Worm (Caenorhabditis elegans) whole organism, L4 larva: ENCODE measurements around the gene lmd-5.
A peak's percentile ranks its signal among the peaks of the same experiment; 100 is the strongest.

Experiments used
- D1046.2 ChIP-seq: fragments of 200-800 bp; sonication (Bioruptor generic); IDR thresholded peaks from 2 replicates; pipeline ENCODE4 v1.3.6; 2022; ENCODE audit warnings: missing genetic modification characterization, missing compliant biosample characterization
- F49E8.2 ChIP-seq: sonication (generic microtip); optimal IDR thresholded peaks from 2 replicates; lab custom pipeline; 2016; ENCODE audit warnings: missing compliant biosample characterization, mild to moderate bottlenecking, missing genetic modification characterization, borderline replicate concordance
- T20F7.1 ChIP-seq: fragments of 200-800 bp; sonication (Bioruptor generic); optimal IDR thresholded peaks from 2 replicates; lab custom pipeline; 2018; ENCODE audit warnings: mild to moderate bottlenecking, missing genetic modification characterization, missing compliant biosample characterization
- Y105C5A.15 ChIP-seq: fragments of 200-800 bp; sonication (Bioruptor generic); IDR thresholded peaks from 2 replicates; pipeline ENCODE4 v1.3.6; 2022; ENCODE audit warnings: missing genetic modification characterization, missing compliant biosample characterization
- Y48G9A.11 ChIP-seq: fragments of 200-800 bp; sonication (Bioruptor generic); IDR thresholded peaks from 2 replicates; pipeline ENCODE4 v1.3.6; 2022; ENCODE audit warnings: missing genetic modification reagents, missing genetic modification characterization, missing compliant biosample characterization
- Y5F2A.4 ChIP-seq: fragments of 200-800 bp; sonication (Bioruptor generic); optimal IDR thresholded peaks from 2 replicates; lab custom pipeline; 2018; ENCODE audit warnings: mild to moderate bottlenecking, missing genetic modification characterization, missing compliant biosample characterization
- Y75B8A.6 ChIP-seq: fragments of 200-800 bp; sonication (Bioruptor generic); IDR thresholded peaks from 2 replicates; pipeline ENCODE4 v1.3.6; 2022; ENCODE audit warnings: missing genetic modification reagents, missing genetic modification characterization, missing compliant biosample characterization
- aha-1 ChIP-seq: fragments of 150-350 bp; peaks from one replicate; lab custom pipeline; 2014; ENCODE audit warnings: missing biosample characterization, missing genetic modification characterization
- aly-2 ChIP-seq: sonication (generic microtip); optimal IDR thresholded peaks from 2 replicates; lab custom pipeline; 2018; ENCODE audit warnings: missing biosample characterization, missing genetic modification characterization
- ama-1 ChIP-seq: fragments of 150-350 bp; optimal IDR thresholded peaks from 2 replicates; lab custom pipeline; 2014; ENCODE audit warnings: inconsistent platforms, mixed read lengths
- ceh-28 ChIP-seq: fragments of 150-350 bp; optimal IDR thresholded peaks from 2 replicates; lab custom pipeline; 2014; ENCODE audit warnings: missing biosample characterization, missing genetic modification reagents, missing genetic modification characterization
- ceh-44 ChIP-seq: fragments of 200-800 bp; sonication (Bioruptor generic); IDR thresholded peaks from 2 replicates; pipeline ENCODE4 v1.3.6; 2022; ENCODE audit warnings: missing genetic modification reagents, missing genetic modification characterization, missing compliant biosample characterization
- ceh-62 ChIP-seq: sonication (generic microtip); optimal IDR thresholded peaks from 2 replicates; lab custom pipeline; 2017; ENCODE audit warnings: missing biosample characterization, missing genetic modification characterization
- ceh-82 ChIP-seq: sonication (generic microtip); optimal IDR thresholded peaks from 2 replicates; lab custom pipeline; 2017; ENCODE audit warnings: missing biosample characterization, missing genetic modification characterization
- ctbp-1 ChIP-seq: fragments of 200-800 bp; sonication (Bioruptor generic); IDR thresholded peaks from 2 replicates; pipeline ENCODE4 v1.3.6; 2022; ENCODE audit warnings: missing genetic modification reagents, missing genetic modification characterization, missing compliant biosample characterization
- daf-12 ChIP-seq: fragments of 150-350 bp; optimal IDR thresholded peaks from 2 replicates; lab custom pipeline; 2014; ENCODE audit warnings: missing biosample characterization, missing genetic modification reagents, missing genetic modification characterization
- daf-16 ChIP-seq, 3 experiments: sonication (generic microtip); optimal IDR thresholded peaks; 2 replicates each; lab custom pipeline; 2016 to 2017; ENCODE audit warnings: missing genetic modification characterization in 3 of 3, missing genetic modification reagents in 3 of 3, mild to moderate bottlenecking in 2 of 3, missing compliant biosample characterization in 2 of 3, missing biosample characterization in 1 of 3, moderate library complexity in 1 of 3
- dmd-6 ChIP-seq: fragments of 200-800 bp; sonication (Bioruptor generic); IDR thresholded peaks from 2 replicates; pipeline ENCODE4 v1.3.6; 2022; ENCODE audit warnings: missing genetic modification reagents, missing genetic modification characterization, missing compliant biosample characterization
- dpl-1 ChIP-seq: fragments of 150-350 bp; optimal IDR thresholded peaks from 2 replicates; lab custom pipeline; 2014; ENCODE audit warnings: missing biosample characterization, missing genetic modification reagents, missing genetic modification characterization
- duxl-1 ChIP-seq: sonication (generic microtip); optimal IDR thresholded peaks from 2 replicates; lab custom pipeline; 2016; ENCODE audit warnings: mild to moderate bottlenecking, missing genetic modification characterization, moderate library complexity, missing compliant biosample characterization; ENCODE audit not compliant: poor library complexity
- dve-1 ChIP-seq: sonication (generic microtip); optimal IDR thresholded peaks from 2 replicates; lab custom pipeline; 2017; ENCODE audit warnings: antibody characterized with exemption, mild to moderate bottlenecking, missing genetic modification characterization, missing compliant biosample characterization; ENCODE audit not compliant: insufficient read depth
- hlh-11 ChIP-seq: fragments of 200-800 bp; sonication (Bioruptor generic); optimal IDR thresholded peaks from 2 replicates; lab custom pipeline; 2018; ENCODE audit warnings: mild to moderate bottlenecking, missing genetic modification characterization, missing compliant biosample characterization
- hlh-30 ChIP-seq: sonication (generic microtip); optimal IDR thresholded peaks from 2 replicates; lab custom pipeline; 2017; ENCODE audit warnings: antibody characterized with exemption, mild to moderate bottlenecking, missing genetic modification characterization, missing compliant biosample characterization; ENCODE audit not compliant: insufficient read depth
- hmg-1.1 ChIP-seq: fragments of 200-800 bp; sonication (Bioruptor generic); IDR thresholded peaks from 2 replicates; pipeline ENCODE4 v1.3.6; 2022; ENCODE audit warnings: missing genetic modification reagents, missing genetic modification characterization, missing compliant biosample characterization
- madf-9 ChIP-seq: fragments of 200-800 bp; sonication (Bioruptor generic); conservative IDR thresholded peaks from 2 replicates; pipeline ENCODE4 v1.3.6; 2022; ENCODE audit warnings: missing genetic modification reagents, missing genetic modification characterization, missing compliant biosample characterization
- mdt-29 ChIP-seq: fragments of 200-800 bp; sonication (Bioruptor generic); IDR thresholded peaks from 2 replicates; pipeline ENCODE4 v1.3.6; 2022; ENCODE audit warnings: missing genetic modification reagents, missing genetic modification characterization, missing compliant biosample characterization
- nhr-102 ChIP-seq: sonication (generic microtip); optimal IDR thresholded peaks from 2 replicates; lab custom pipeline; 2016; ENCODE audit warnings: mild to moderate bottlenecking, missing genetic modification characterization, moderate library complexity, missing compliant biosample characterization
- nhr-28 ChIP-seq: fragments of 150-350 bp; optimal IDR thresholded peaks from 2 replicates; lab custom pipeline; 2014; ENCODE audit warnings: missing biosample characterization, missing genetic modification characterization
- nhr-48 ChIP-seq: sonication (generic microtip); optimal IDR thresholded peaks from 2 replicates; lab custom pipeline; 2016; ENCODE audit warnings: mild to moderate bottlenecking, missing genetic modification characterization, missing compliant biosample characterization
- nhr-77 ChIP-seq: fragments of 150-350 bp; optimal IDR thresholded peaks from 2 replicates; lab custom pipeline; 2014; ENCODE audit warnings: missing biosample characterization, missing genetic modification characterization
- pha-4 ChIP-seq, 2 experiments: fragments of 150-350 bp in 1 of 2; fragments of 200-800 bp in 1 of 2; sonication (Bioruptor generic) in 1 of 2; IDR thresholded peaks in 1 of 2; optimal IDR thresholded peaks in 1 of 2; 2 replicates each; pipeline versions ENCODE4 v1.3.6 to Lab custom; 2014 to 2022; ENCODE audit warnings: missing genetic modification characterization in 2 of 2, missing genetic modification reagents in 2 of 2, missing biosample characterization in 1 of 2, missing compliant biosample characterization in 1 of 2
- php-3 ChIP-seq: fragments of 200-800 bp; sonication (Bioruptor generic); IDR thresholded peaks from 2 replicates; pipeline ENCODE4 v1.3.6; 2022; ENCODE audit warnings: missing genetic modification reagents, missing genetic modification characterization, missing compliant biosample characterization
- pqm-1 ChIP-seq: sonication (generic microtip); optimal IDR thresholded peaks from 2 replicates; lab custom pipeline; 2017; ENCODE audit warnings: missing biosample characterization, missing genetic modification characterization
- spr-1 ChIP-seq: sonication (generic microtip); optimal IDR thresholded peaks from 2 replicates; lab custom pipeline; 2016; ENCODE audit warnings: mild to moderate bottlenecking, missing genetic modification characterization, missing compliant biosample characterization
- tag-97 ChIP-seq: fragments of 200-800 bp; sonication (Bioruptor generic); IDR thresholded peaks from 2 replicates; pipeline ENCODE4 v1.3.6; 2022; ENCODE audit warnings: missing genetic modification characterization, missing compliant biosample characterization
- zag-1 ChIP-seq: fragments of 150-350 bp; optimal IDR thresholded peaks from 2 replicates; lab custom pipeline; 2014; ENCODE audit warnings: missing biosample characterization, missing genetic modification characterization
- ztf-7 ChIP-seq: fragments of 150-350 bp; optimal IDR thresholded peaks from 2 replicates; lab custom pipeline; 2014; ENCODE audit warnings: missing biosample characterization, missing genetic modification characterization

Gene lmd-5

ce11 chrV:7145250-7145850 lies 21.9 kb downstream of the lmd-5 start, which contains the start of gene ugt-37:
ugt-37 (minus strand) TSS chrV:7145318.
- TF ChIP-seq nhr-28 (tag; lab: Kevin White, UChicago), result peak; percentile 89
- peak; percentile 34 for TF ChIP-seq aha-1 (tag; lab: Kevin White, UChicago)
- TF ChIP-seq nhr-102 (tag; lab: Kevin White, UChicago), result peak; percentile 92
- no peak for TF ChIP-seq T20F7.1

ce11 chrV:7147370-7147769 lies 23.9 kb downstream of the lmd-5 start, which contains the start of gene ugt-38:
ugt-38 (minus strand) TSS chrV:7147470.
- TF ChIP-seq aha-1 (tag; lab: Kevin White, UChicago), result peak; percentile 62
- TF ChIP-seq zag-1 (tag; lab: Kevin White, UChicago), result no peak

ce11 chrV:7150570-7150969 lies 27.1 kb downstream of the lmd-5 start, which contains the start of gene F10D2.8:
F10D2.8 (minus strand) TSS chrV:7150714.
- no peak for TF ChIP-seq hmg-1.1
- no peak for TF ChIP-seq Y75B8A.6 (GFP tag; lab: Robert Waterston, UW)
- no peak for TF ChIP-seq mdt-29 (GFP tag; lab: Robert Waterston, UW)
- peak; percentile 99 for TF ChIP-seq nhr-28 (tag; lab: Kevin White, UChicago)
- no peak for TF ChIP-seq spr-1 (tag; lab: Kevin White, UChicago)
- no peak for TF ChIP-seq duxl-1 (tag; lab: Kevin White, UChicago)
- no peak for TF ChIP-seq aly-2
- no peak for TF ChIP-seq D1046.2 (GFP tag; lab: Robert Waterston, UW)
- peak; percentile 26 for TF ChIP-seq nhr-77
- TF ChIP-seq daf-16 (GFP tag; optimal IDR thresholded peaks at IDR 0.05; lab: Kevin White, UChicago), result no peak
- TF ChIP-seq daf-16 (tag; optimal IDR thresholded peaks at IDR 0.05; lab: Kevin White, UChicago), result peak; percentile 83
- TF ChIP-seq dve-1 (tag; lab: Kevin White, UChicago), result peak; percentile 69
- TF ChIP-seq pqm-1, result peak; percentile 62
- peak; percentile 52 for TF ChIP-seq nhr-102 (tag; lab: Kevin White, UChicago)
- TF ChIP-seq pha-4 (GFP tag; IDR thresholded peaks at IDR 0.05; lab: Robert Waterston, UW), result no peak
- no peak for TF ChIP-seq pha-4 (tag; optimal IDR thresholded peaks at IDR 0.05; lab: Kevin White, UChicago)
- TF ChIP-seq dmd-6 (GFP tag; lab: Robert Waterston, UW), result peak; percentile 85
- peak; percentile 36 for TF ChIP-seq nhr-48 (tag; lab: Kevin White, UChicago)
- TF ChIP-seq ctbp-1 (GFP tag; lab: Robert Waterston, UW), result no peak
- no peak for TF ChIP-seq tag-97 (GFP tag; lab: Robert Waterston, UW)
- no peak for TF ChIP-seq ztf-7 (tag; lab: Kevin White, UChicago)
- no peak for TF ChIP-seq ceh-82 (tag; lab: Kevin White, UChicago)

ce11 chrV:7153046-7153445 lies 29.6 kb downstream of the lmd-5 start, which contains the start of gene fat-7:
fat-7 (minus strand) TSS chrV:7153146.
- TF ChIP-seq ceh-44, result no peak
- TF ChIP-seq duxl-1 (tag; lab: Kevin White, UChicago), result no peak

ce11 chrV:7156079-7156478 lies 32.6 kb downstream of the lmd-5 start, which contains the start of gene F10D2.10:
F10D2.10 (minus strand) TSS chrV:7156179.
- TF ChIP-seq ztf-7 (tag; lab: Kevin White, UChicago) (no peak), aha-1 (tag; lab: Kevin White, UChicago) (peak; percentile 68), ama-1 (lab: Kevin White, UChicago) (no peak)

ce11 chrV:7157089-7157488 lies 33.6 kb downstream of the lmd-5 start, which contains the start of gene ugt-39:
ugt-39 (plus strand) TSS chrV:7157142.
- 0 out of 2 replicates have a peak, but pooled peaks have one; percentile 47 for TF ChIP-seq php-3
- TF ChIP-seq nhr-77, result peak; percentile 28
- no peak for TF ChIP-seq Y105C5A.15 (GFP tag; lab: Robert Waterston, UW)
- TF ChIP-seq F49E8.2, result no peak
- TF ChIP-seq hlh-30 (tag; lab: Kevin White, UChicago), result peak; percentile 1
- no peak for TF ChIP-seq Y48G9A.11 (GFP tag; lab: Robert Waterston, UW)
- TF ChIP-seq ceh-62 (tag; lab: Kevin White, UChicago), result no peak
- no peak for TF ChIP-seq daf-16 (GFP tag; optimal IDR thresholded peaks at IDR 0.05; lab: Kevin White, UChicago)
- TF ChIP-seq daf-16 (tag; optimal IDR thresholded peaks at IDR 0.05; lab: Kevin White, UChicago), result peak; percentile 91
- peak; percentile 87 for TF ChIP-seq nhr-28 (tag; lab: Kevin White, UChicago)
- TF ChIP-seq dpl-1 (GFP tag; lab: Kevin White, UChicago), result no peak
- TF ChIP-seq nhr-48 (tag; lab: Kevin White, UChicago), result no peak
- TF ChIP-seq nhr-102 (tag; lab: Kevin White, UChicago), result peak; percentile 68
- TF ChIP-seq ceh-28, result no peak
- TF ChIP-seq ceh-82 (tag; lab: Kevin White, UChicago), result no peak
- no peak for TF ChIP-seq madf-9 (GFP tag; lab: Robert Waterston, UW)
- TF ChIP-seq Y5F2A.4, result no peak
- peak; percentile 70 for TF ChIP-seq dmd-6 (GFP tag; lab: Robert Waterston, UW)
- TF ChIP-seq hlh-11, result peak; percentile 52
- no peak for TF ChIP-seq daf-12
- TF ChIP-seq dve-1 (tag; lab: Kevin White, UChicago), result peak; percentile 16
